Fruit fly (Drosophila melanogaster) whole organism, prepupa: ENCODE data around the gene mei-218.
A peak's percentile ranks its signal among the peaks of the same experiment; 100 is the strongest.

Experiments
- CG10669 ChIP-seq: fragments of 200-800 bp; sonication (Bioruptor generic); optimal IDR thresholded peaks from 3 replicates; lab custom pipeline; 2018; ENCODE audit warnings: missing biosample characterization, mild to moderate bottlenecking, missing genetic modification characterization, moderate library complexity
- CG11762 ChIP-seq: fragments of 200-800 bp; sonication (Bioruptor generic); optimal IDR thresholded peaks from 3 replicates; lab custom pipeline; 2016; ENCODE audit warnings: missing biosample characterization, missing genetic modification characterization; ENCODE audit not compliant: insufficient read depth
- CG11902 ChIP-seq: fragments of 200-800 bp; sonication (Bioruptor generic); optimal IDR thresholded peaks from 3 replicates; lab custom pipeline; 2016; ENCODE audit warnings: missing biosample characterization, missing genetic modification characterization
- CG15336 ChIP-seq: fragments of 200-800 bp; sonication (Bioruptor generic); IDR thresholded peaks from 2 replicates; pipeline ENCODE4 v1.3.6; 2022; ENCODE audit warnings: missing biosample characterization, missing genetic modification characterization
- CG3032 ChIP-seq: fragments of 200-800 bp; optimal IDR thresholded peaks from 2 replicates; lab custom pipeline; 2019; ENCODE audit warnings: missing biosample characterization, mild to moderate bottlenecking, missing genetic modification characterization, moderate library complexity
- CG31627 ChIP-seq: fragments of 200-800 bp; sonication (Bioruptor generic); optimal IDR thresholded peaks from 3 replicates; lab custom pipeline; 2016; ENCODE audit warnings: missing biosample characterization, missing genetic modification characterization
- CG32006 ChIP-seq: fragments of 200-800 bp; sonication (Bioruptor generic); optimal IDR thresholded peaks from 3 replicates; lab custom pipeline; 2017; ENCODE audit warnings: missing biosample characterization, mild to moderate bottlenecking, missing genetic modification characterization
- CG34406 ChIP-seq: fragments of 200-800 bp; sonication (Bioruptor generic); optimal IDR thresholded peaks from 3 replicates; lab custom pipeline; 2016; ENCODE audit warnings: missing biosample characterization, missing genetic modification characterization
- CG4318 ChIP-seq: fragments of 200-800 bp; sonication (Bioruptor generic); optimal IDR thresholded peaks from 3 replicates; lab custom pipeline; 2017; ENCODE audit warnings: missing biosample characterization, mild to moderate bottlenecking, missing genetic modification characterization
- CG6163 ChIP-seq: fragments of 200-800 bp; sonication (Bioruptor generic); IDR thresholded peaks from 3 replicates; pipeline ENCODE4 v1.3.6; 2022; ENCODE audit warnings: missing biosample characterization, missing genetic modification characterization
- CG6276 ChIP-seq: fragments of 200-800 bp; sonication (Bioruptor generic); optimal IDR thresholded peaks from 2 replicates; lab custom pipeline; 2017; ENCODE audit warnings: missing biosample characterization, mild to moderate bottlenecking, missing genetic modification characterization
- CG6792 ChIP-seq: fragments of 200-800 bp; sonication (Bioruptor generic); optimal IDR thresholded peaks from 3 replicates; lab custom pipeline; 2016; ENCODE audit warnings: missing biosample characterization, missing genetic modification characterization
- CG6808 ChIP-seq: fragments of 200-800 bp; sonication (Bioruptor generic); optimal IDR thresholded peaks from 3 replicates; lab custom pipeline; 2017; ENCODE audit warnings: missing biosample characterization, missing genetic modification characterization, mild to moderate bottlenecking, moderate library complexity, missing genetic modification reagents
- CG7368 ChIP-seq: fragments of 200-800 bp; sonication (Bioruptor generic); optimal IDR thresholded peaks from 3 replicates; lab custom pipeline; 2016; ENCODE audit warnings: missing biosample characterization, missing genetic modification characterization
- CG8319 ChIP-seq: fragments of 200-800 bp; sonication (Bioruptor generic); optimal IDR thresholded peaks from 3 replicates; lab custom pipeline; 2016; ENCODE audit warnings: missing biosample characterization, missing genetic modification characterization
- CG9139 ChIP-seq: fragments of 200-800 bp; sonication (Bioruptor generic); optimal IDR thresholded peaks from 3 replicates; lab custom pipeline; 2017; ENCODE audit warnings: missing biosample characterization, mild to moderate bottlenecking, missing genetic modification characterization
- Eip75B ChIP-seq: fragments of 200-800 bp; sonication (Bioruptor generic); optimal IDR thresholded peaks from 3 replicates; lab custom pipeline; 2016; ENCODE audit warnings: missing biosample characterization, missing genetic modification characterization
- Eip93F ChIP-seq: fragments of 200-800 bp; sonication (Bioruptor generic); optimal IDR thresholded peaks from 2 replicates; lab custom pipeline; 2016; ENCODE audit warnings: missing biosample characterization, mild to moderate bottlenecking, missing genetic modification characterization
- Ets21C ChIP-seq: fragments of 200-800 bp; sonication (Bioruptor generic); optimal IDR thresholded peaks from 3 replicates; lab custom pipeline; 2016; ENCODE audit warnings: missing biosample characterization, missing genetic modification characterization
- Ets96B ChIP-seq: fragments of 200-800 bp; optimal IDR thresholded peaks from 2 replicates; lab custom pipeline; 2019; ENCODE audit warnings: missing biosample characterization, mild to moderate bottlenecking, missing genetic modification characterization, moderate library complexity
- Gug ChIP-seq: fragments of 200-800 bp; sonication (Bioruptor generic); IDR thresholded peaks from 2 replicates; pipeline ENCODE4 v1.3.6; 2022; ENCODE audit warnings: missing biosample characterization, missing genetic modification characterization
- Hr39 ChIP-seq: fragments of 200-800 bp; sonication (Bioruptor generic); optimal IDR thresholded peaks from 2 replicates; lab custom pipeline; 2016; ENCODE audit warnings: missing biosample characterization, missing genetic modification characterization
- Hr4 ChIP-seq: fragments of 200-800 bp; sonication (Bioruptor generic); optimal IDR thresholded peaks from 3 replicates; lab custom pipeline; 2016; ENCODE audit warnings: missing biosample characterization, missing genetic modification characterization
- Met ChIP-seq: fragments of 200-800 bp; sonication (Bioruptor generic); optimal IDR thresholded peaks from 3 replicates; lab custom pipeline; 2016; ENCODE audit warnings: missing biosample characterization, missing genetic modification characterization
- OdsH ChIP-seq: fragments of 200-800 bp; sonication (Bioruptor generic); optimal IDR thresholded peaks from 3 replicates; lab custom pipeline; 2016; ENCODE audit warnings: missing biosample characterization, missing genetic modification characterization
- Smox ChIP-seq: fragments of 200-800 bp; sonication (Bioruptor generic); optimal IDR thresholded peaks from 3 replicates; lab custom pipeline; 2016; ENCODE audit warnings: missing biosample characterization, missing genetic modification characterization
- Sox102F ChIP-seq: fragments of 200-800 bp; sonication (Bioruptor generic); optimal IDR thresholded peaks from 2 replicates; lab custom pipeline; 2016; ENCODE audit warnings: missing biosample characterization, mild to moderate bottlenecking, missing genetic modification characterization
- Sox14 ChIP-seq: fragments of 200-800 bp; sonication (Bioruptor generic); optimal IDR thresholded peaks from 3 replicates; lab custom pipeline; 2016; ENCODE audit warnings: missing biosample characterization, missing genetic modification characterization
- acj6 ChIP-seq: fragments of 200-800 bp; sonication (Bioruptor generic); optimal IDR thresholded peaks from 3 replicates; lab custom pipeline; 2016; ENCODE audit warnings: missing biosample characterization, missing genetic modification characterization
- cyc ChIP-seq: fragments of 200-800 bp; sonication (Bioruptor generic); optimal IDR thresholded peaks from 3 replicates; lab custom pipeline; 2016; ENCODE audit warnings: missing biosample characterization, missing genetic modification characterization
- dac ChIP-seq: fragments of 200-800 bp; sonication (Bioruptor generic); optimal IDR thresholded peaks from 2 replicates; lab custom pipeline; 2017; ENCODE audit warnings: missing biosample characterization, mild to moderate bottlenecking, missing genetic modification characterization
- dsx ChIP-seq: fragments of 200-800 bp; optimal IDR thresholded peaks from 3 replicates; lab custom pipeline; 2019; ENCODE audit warnings: missing biosample characterization, mild to moderate bottlenecking, missing genetic modification characterization, moderate library complexity; ENCODE audit not compliant: poor library complexity, severe bottlenecking
- eg ChIP-seq: fragments of 200-800 bp; sonication (Bioruptor generic); IDR thresholded peaks from 3 replicates; pipeline ENCODE4 v1.3.6; 2022; ENCODE audit warnings: missing biosample characterization, missing genetic modification characterization
- esn ChIP-seq: fragments of 200-800 bp; sonication (Bioruptor generic); optimal IDR thresholded peaks from 2 replicates; lab custom pipeline; 2016; ENCODE audit warnings: missing biosample characterization, mild to moderate bottlenecking, missing genetic modification characterization, moderate library complexity
- fd59A ChIP-seq: fragments of 200-800 bp; sonication (Bioruptor generic); optimal IDR thresholded peaks from 2 replicates; lab custom pipeline; 2017; ENCODE audit warnings: missing biosample characterization, mild to moderate bottlenecking, missing genetic modification characterization, missing genetic modification reagents
- fkh ChIP-seq: fragments of 200-800 bp; sonication (Bioruptor generic); optimal IDR thresholded peaks from 3 replicates; lab custom pipeline; 2017; ENCODE audit warnings: missing biosample characterization, mild to moderate bottlenecking, missing genetic modification characterization, moderate library complexity
- lz ChIP-seq: fragments of 200-800 bp; sonication (Bioruptor generic); optimal IDR thresholded peaks from 3 replicates; lab custom pipeline; 2016; ENCODE audit warnings: missing biosample characterization, missing genetic modification characterization
- net ChIP-seq: fragments of 200-800 bp; sonication (Bioruptor generic); optimal IDR thresholded peaks from 3 replicates; lab custom pipeline; 2016; ENCODE audit warnings: missing biosample characterization, missing genetic modification characterization
- pdm3 ChIP-seq: fragments of 200-800 bp; sonication (Bioruptor generic); optimal IDR thresholded peaks from 3 replicates; lab custom pipeline; 2016; ENCODE audit warnings: missing biosample characterization, missing genetic modification characterization
- salr ChIP-seq, 2 experiments: fragments of 200-800 bp; sonication (Bioruptor generic); optimal IDR thresholded peaks; 3 replicates each; lab custom pipeline; 2016 to 2018; ENCODE audit warnings: missing biosample characterization in 2 of 2, missing genetic modification characterization in 2 of 2, mild to moderate bottlenecking in 1 of 2
- svp ChIP-seq: fragments of 200-800 bp; sonication (Bioruptor generic); peaks from one replicate; lab custom pipeline; 2016; ENCODE audit warnings: missing biosample characterization, missing genetic modification characterization
- topi ChIP-seq: fragments of 200-800 bp; sonication (Bioruptor generic); optimal IDR thresholded peaks from 3 replicates; lab custom pipeline; 2016; ENCODE audit warnings: missing biosample characterization, missing genetic modification characterization
- vri ChIP-seq: fragments of 200-800 bp; sonication (Bioruptor generic); optimal IDR thresholded peaks from 3 replicates; lab custom pipeline; 2016; ENCODE audit warnings: missing biosample characterization, mild to moderate bottlenecking, missing genetic modification characterization

The mei-218 gene

dm6 chrX:17111274-17111673 lies 31.5 kb downstream of the mei-218 start (continued):
- TF ChIP-seq CG34406, result peak; percentile 22
- peak; percentile 28; the same call in 1 of the 3 replicates for TF ChIP-seq eg (GFP tag; lab: Robert Waterston, UW)
- peak; percentile 6 for TF ChIP-seq CG10669 (GFP tag; lab: Kevin White, UChicago)
- no peak for TF ChIP-seq Eip93F
- TF ChIP-seq CG4318 (GFP tag; lab: Kevin White, UChicago), result peak; percentile 44
- TF ChIP-seq CG9139, result no peak
- no peak for TF ChIP-seq CG6163 (GFP tag; lab: Robert Waterston, UW)
- peak; percentile 0 for TF ChIP-seq CG31627 (GFP tag; lab: Kevin White, UChicago)
- TF ChIP-seq Met (GFP tag; lab: Kevin White, UChicago), result peak; percentile 38
- no peak for TF ChIP-seq fkh (GFP tag; lab: Kevin White, UChicago)
- no peak for TF ChIP-seq Gug
- TF ChIP-seq acj6 (GFP tag; lab: Kevin White, UChicago), result peak; percentile 23
- peak; percentile 30 for TF ChIP-seq OdsH (GFP tag; lab: Kevin White, UChicago)

- TF ChIP-seq CG6808 (GFP tag; lab: Kevin White, UChicago) (no peak), CG15336 (GFP tag; lab: Robert Waterston, UW) (no peak), Hr39 (GFP tag; lab: Kevin White, UChicago) (no peak), vri (GFP tag; lab: Kevin White, UChicago) (no peak), CG6792 (GFP tag; lab: Kevin White, UChicago) (no peak), CG34406 (no peak), CG4318 (GFP tag; lab: Kevin White, UChicago) (no peak), Ets96B (no peak), Ets21C (GFP tag; lab: Kevin White, UChicago) (no peak), Hr4 (no peak), Eip75B (GFP tag; lab: Kevin White, UChicago) (no peak), CG31627 (GFP tag; lab: Kevin White, UChicago) (no peak), esn (GFP tag; lab: Kevin White, UChicago) (no peak), CG11902 (GFP tag; lab: Kevin White, UChicago) (no peak)
Measured at dm6 chrX:17110556-17111177, 32.1 kb downstream of the mei-218 start.

dm6 chrX:17109673-17110072 lies 33.1 kb downstream of the mei-218 start:
- TF ChIP-seq eg (GFP tag; lab: Robert Waterston, UW) (peak; percentile 33; the same call in 1 of the 3 replicates), Hr39 (GFP tag; lab: Kevin White, UChicago) (no peak), CG6276 (peak; percentile 37), vri (GFP tag; lab: Kevin White, UChicago) (peak; percentile 54), fkh (GFP tag; lab: Kevin White, UChicago) (peak; percentile 56), CG3032 (tag; lab: Kevin White, UChicago) (no peak)

- TF ChIP-seq Sox102F (GFP tag; lab: Kevin White, UChicago), result no peak
- TF ChIP-seq CG4318 (GFP tag; lab: Kevin White, UChicago), result no peak
- no peak for TF ChIP-seq vri (GFP tag; lab: Kevin White, UChicago)
- TF ChIP-seq Smox (GFP tag; lab: Kevin White, UChicago), result no peak
- TF ChIP-seq dsx (GFP tag; lab: Kevin White, UChicago), result peak; percentile 7
- peak; percentile 16 for TF ChIP-seq lz
- TF ChIP-seq fkh (GFP tag; lab: Kevin White, UChicago), result no peak
- no peak for TF ChIP-seq CG6276
- no peak for TF ChIP-seq net (GFP tag; lab: Kevin White, UChicago)
- peak; percentile 4 for TF ChIP-seq Met (GFP tag; lab: Kevin White, UChicago)
- no peak for TF ChIP-seq cyc
- peak; percentile 1 for TF ChIP-seq pdm3
- TF ChIP-seq dac (GFP tag; lab: Kevin White, UChicago), result no peak
- no peak for TF ChIP-seq CG11762 (GFP tag; lab: Kevin White, UChicago)
- TF ChIP-seq fd59A, result no peak
- TF ChIP-seq CG7368 (GFP tag; lab: Kevin White, UChicago), result no peak
- no peak for TF ChIP-seq Sox14 (GFP tag; lab: Kevin White, UChicago)
- TF ChIP-seq salr (GFP tag; optimal IDR thresholded peaks at IDR 0.05; lab: Kevin White, UChicago), result peak in 1 of 2 experiments; percentile 11
- no peak for TF ChIP-seq CG31627 (GFP tag; lab: Kevin White, UChicago)
- TF ChIP-seq OdsH (GFP tag; lab: Kevin White, UChicago), result no peak
- no peak for TF ChIP-seq topi (GFP tag; lab: Kevin White, UChicago)
- peak; percentile 76 for TF ChIP-seq svp (GFP tag; lab: Kevin White, UChicago)
- no peak for TF ChIP-seq CG8319 (GFP tag; lab: Kevin White, UChicago)
- peak; percentile 32 for TF ChIP-seq CG32006
- TF ChIP-seq Hr4, result no peak
- TF ChIP-seq CG9139, result no peak
- no peak for TF ChIP-seq Ets21C (GFP tag; lab: Kevin White, UChicago)
- peak; percentile 26 for TF ChIP-seq esn (GFP tag; lab: Kevin White, UChicago)
Measured at dm6 chrX:17108000-17108399, 34.8 kb downstream of the mei-218 start.
